Fruit fly (Drosophila melanogaster) whole organism, adult: ENCODE data around the gene CG31142.

ENCODE experiments used
- CG11617 ChIP-seq: fragments of 200-800 bp; sonication (Bioruptor generic); optimal IDR thresholded peaks from 2 replicates; lab custom pipeline; 2017; ENCODE audit warnings: mild to moderate bottlenecking, missing biosample characterization, missing genetic modification reagents, missing genetic modification characterization
- CG12768 ChIP-seq: fragments of 200-800 bp; sonication (Bioruptor generic); optimal IDR thresholded peaks from 2 replicates; lab custom pipeline; 2017; ENCODE audit warnings: missing biosample characterization, missing genetic modification characterization, mild to moderate bottlenecking, moderate library complexity, missing genetic modification reagents
- CG14711 ChIP-seq: fragments of 200-800 bp; sonication (Bioruptor generic); optimal IDR thresholded peaks from 2 replicates; lab custom pipeline; 2018; ENCODE audit warnings: missing biosample characterization, mild to moderate bottlenecking, missing genetic modification characterization, moderate library complexity
- CG1620 ChIP-seq: fragments of 200-800 bp; sonication (Bioruptor generic); optimal IDR thresholded peaks from 2 replicates; lab custom pipeline; 2016; ENCODE audit warnings: missing biosample characterization, missing genetic modification characterization
- CG33017 ChIP-seq: fragments of 200-800 bp; sonication (Bioruptor generic); optimal IDR thresholded peaks from 2 replicates; lab custom pipeline; 2018; ENCODE audit warnings: missing biosample characterization, mild to moderate bottlenecking, missing genetic modification characterization, moderate library complexity
- CG5204 ChIP-seq: fragments of 200-800 bp; sonication (Bioruptor generic); optimal IDR thresholded peaks from 2 replicates; lab custom pipeline; 2016; ENCODE audit warnings: missing biosample characterization, missing genetic modification characterization
- CG7045 ChIP-seq: fragments of 200-800 bp; sonication (Bioruptor generic); optimal IDR thresholded peaks from 2 replicates; lab custom pipeline; 2017; ENCODE audit warnings: missing biosample characterization, mild to moderate bottlenecking, missing genetic modification characterization
- CG7101 ChIP-seq: fragments of 200-800 bp; sonication (Bioruptor generic); optimal IDR thresholded peaks from 2 replicates; lab custom pipeline; 2018; ENCODE audit warnings: missing biosample characterization, mild to moderate bottlenecking, missing genetic modification characterization, moderate library complexity
- Clk ChIP-seq: fragments of 200-800 bp; sonication (Bioruptor generic); optimal IDR thresholded peaks from 2 replicates; lab custom pipeline; 2017; ENCODE audit warnings: missing biosample characterization, missing genetic modification characterization
- Crg-1 ChIP-seq: fragments of 200-800 bp; sonication (Bioruptor generic); optimal IDR thresholded peaks from 2 replicates; lab custom pipeline; 2016; ENCODE audit warnings: missing biosample characterization, missing genetic modification characterization
- Hr96 ChIP-seq: fragments of 200-800 bp; sonication (Bioruptor generic); optimal IDR thresholded peaks from 2 replicates; lab custom pipeline; 2016; ENCODE audit warnings: missing biosample characterization, missing genetic modification characterization
- Mnt ChIP-seq: fragments of 200-800 bp; sonication (Bioruptor generic); optimal IDR thresholded peaks from 2 replicates; lab custom pipeline; 2016; ENCODE audit warnings: missing biosample characterization, mild to moderate bottlenecking, missing genetic modification characterization
- bab1 ChIP-seq: fragments of 200-800 bp; sonication (Bioruptor generic); optimal IDR thresholded peaks from 3 replicates; lab custom pipeline; 2019; ENCODE audit warnings: missing biosample characterization, mild to moderate bottlenecking, missing genetic modification characterization, moderate library complexity
- cic ChIP-seq: fragments of 200-800 bp; sonication (Bioruptor generic); optimal IDR thresholded peaks from 2 replicates; lab custom pipeline; 2017; ENCODE audit warnings: missing biosample characterization, mild to moderate bottlenecking, missing genetic modification characterization, moderate library complexity
- cnc ChIP-seq, 2 experiments: fragments of >200 bp; optimal IDR thresholded peaks; 2 replicates each; lab custom pipeline; 2017
- kay ChIP-seq: fragments of 200-800 bp; sonication (Bioruptor generic); peaks from one replicate; lab custom pipeline; 2016; ENCODE audit warnings: missing biosample characterization, missing genetic modification characterization, borderline replicate concordance
- ovo ChIP-seq: fragments of 200-800 bp; sonication (Bioruptor generic); optimal IDR thresholded peaks from 2 replicates; lab custom pipeline; 2016; ENCODE audit warnings: missing biosample characterization, missing genetic modification characterization
- pad ChIP-seq: fragments of 200-800 bp; sonication (Bioruptor generic); optimal IDR thresholded peaks from 3 replicates; lab custom pipeline; 2017; ENCODE audit warnings: missing biosample characterization, missing genetic modification characterization, mild to moderate bottlenecking, moderate library complexity, missing genetic modification reagents
- tj ChIP-seq: fragments of 200-800 bp; sonication (Bioruptor generic); optimal IDR thresholded peaks from 3 replicates; lab custom pipeline; 2017; ENCODE audit warnings: missing biosample characterization, mild to moderate bottlenecking, missing genetic modification characterization, moderate library complexity
- toe ChIP-seq: fragments of 200-800 bp; sonication (Bioruptor generic); optimal IDR thresholded peaks from 2 replicates; lab custom pipeline; 2016; ENCODE audit warnings: missing biosample characterization, missing genetic modification characterization

CG31142 gene

dm6 chr3R:23964913-23965718 lies 36.1 kb downstream of the CG31142 start:
- TF ChIP-seq CG33017 (tag; lab: Kevin White, UChicago) (no peak), CG7045 (no peak), CG7101 (tag; lab: Kevin White, UChicago) (no peak), cnc (optimal IDR thresholded peaks at IDR 0.05; lab: Kevin White, UChicago) (no peak), cic (GFP tag; lab: Kevin White, UChicago) (no peak), CG14711 (tag; lab: Kevin White, UChicago) (no peak), kay (GFP tag; lab: Kevin White, UChicago) (no peak)

- TF ChIP-seq CG12768 (no peak), CG1620 (GFP tag; lab: Kevin White, UChicago) (no peak), bab1 (GFP tag; lab: Kevin White, UChicago) (no peak), Mnt (no peak), CG14711 (tag; lab: Kevin White, UChicago) (no peak)
These were observed 40.4 kb downstream of the CG31142 start for dm6 chr3R:23969449-23969848.

dm6 chr3R:23971208-23971607 lies 42.2 kb downstream of the CG31142 start:
- TF ChIP-seq CG5204 (GFP tag; lab: Kevin White, UChicago), result no peak
- TF ChIP-seq toe (GFP tag; lab: Kevin White, UChicago), result no peak
- no peak for TF ChIP-seq CG12768
- TF ChIP-seq cic (GFP tag; lab: Kevin White, UChicago), result no peak
- TF ChIP-seq CG33017 (tag; lab: Kevin White, UChicago), result no peak
- TF ChIP-seq CG7045, result no peak
- no peak for TF ChIP-seq CG1620 (GFP tag; lab: Kevin White, UChicago)
- TF ChIP-seq cnc (optimal IDR thresholded peaks at IDR 0.05; lab: Kevin White, UChicago), result no peak
- no peak for TF ChIP-seq CG14711 (tag; lab: Kevin White, UChicago)
- TF ChIP-seq CG11617 (GFP tag; lab: Kevin White, UChicago), result no peak
- no peak for TF ChIP-seq tj (GFP tag; lab: Kevin White, UChicago)
- TF ChIP-seq Mnt, result no peak
- no peak for TF ChIP-seq kay (GFP tag; lab: Kevin White, UChicago)

- no peak for TF ChIP-seq CG7045
- TF ChIP-seq ovo (GFP tag; lab: Kevin White, UChicago), result no peak
- TF ChIP-seq Hr96 (GFP tag; lab: Kevin White, UChicago), result no peak
- no peak for TF ChIP-seq kay (GFP tag; lab: Kevin White, UChicago)
- TF ChIP-seq cic (GFP tag; lab: Kevin White, UChicago), result no peak
- TF ChIP-seq toe (GFP tag; lab: Kevin White, UChicago), result no peak
- TF ChIP-seq bab1 (GFP tag; lab: Kevin White, UChicago), result no peak
- TF ChIP-seq Clk, result no peak
- no peak for TF ChIP-seq CG5204 (GFP tag; lab: Kevin White, UChicago)
- TF ChIP-seq CG14711 (tag; lab: Kevin White, UChicago), result no peak
- no peak for TF ChIP-seq pad
- TF ChIP-seq Mnt, result no peak
- no peak for TF ChIP-seq CG12768
- no peak for TF ChIP-seq Crg-1 (GFP tag; lab: Kevin White, UChicago)
- no peak for TF ChIP-seq CG33017 (tag; lab: Kevin White, UChicago)
- TF ChIP-seq cnc (optimal IDR thresholded peaks at IDR 0.05; lab: Kevin White, UChicago), result no peak
- TF ChIP-seq CG7101 (tag; lab: Kevin White, UChicago), result no peak
- no peak for TF ChIP-seq CG1620 (GFP tag; lab: Kevin White, UChicago)
- no peak for TF ChIP-seq CG11617 (GFP tag; lab: Kevin White, UChicago)
- TF ChIP-seq tj (GFP tag; lab: Kevin White, UChicago), result no peak
These were observed 42.7 kb downstream of the CG31142 start for dm6 chr3R:23971764-23972163.
